Worm (Caenorhabditis elegans) whole organism, L4 larva: ENCODE results near the gene cpi-2.

Experiments used
- D1046.2 ChIP-seq: fragments of 200-800 bp; sonication (Bioruptor generic); IDR thresholded peaks from 2 replicates; pipeline ENCODE4 v1.3.6; 2022; ENCODE audit warnings: missing genetic modification characterization, missing compliant biosample characterization
- F10B5.3 ChIP-seq: sonication (generic microtip); optimal IDR thresholded peaks from 2 replicates; lab custom pipeline; 2016; ENCODE audit warnings: mild to moderate bottlenecking, missing genetic modification characterization, missing compliant biosample characterization
- F26F4.8 ChIP-seq: fragments of 200-800 bp; sonication (Bioruptor generic); conservative IDR thresholded peaks from 2 replicates; pipeline ENCODE4 v1.3.6; 2022; ENCODE audit warnings: missing genetic modification characterization, missing compliant biosample characterization
- F37D6.2 ChIP-seq: sonication (generic microtip); optimal IDR thresholded peaks from 2 replicates; lab custom pipeline; 2016; ENCODE audit warnings: mild to moderate bottlenecking, missing genetic modification characterization, missing compliant biosample characterization
- T20F7.1 ChIP-seq: fragments of 200-800 bp; sonication (Bioruptor generic); optimal IDR thresholded peaks from 2 replicates; lab custom pipeline; 2018; ENCODE audit warnings: mild to moderate bottlenecking, missing genetic modification characterization, missing compliant biosample characterization
- T26A8.4 ChIP-seq: fragments of 200-800 bp; sonication (Bioruptor generic); IDR thresholded peaks from 2 replicates; pipeline ENCODE4 v1.3.6; 2022; ENCODE audit warnings: missing genetic modification characterization, missing compliant biosample characterization
- Y48G9A.11 ChIP-seq: fragments of 200-800 bp; sonication (Bioruptor generic); IDR thresholded peaks from 2 replicates; pipeline ENCODE4 v1.3.6; 2022; ENCODE audit warnings: missing genetic modification reagents, missing genetic modification characterization, missing compliant biosample characterization
- Y75B8A.6 ChIP-seq: fragments of 200-800 bp; sonication (Bioruptor generic); IDR thresholded peaks from 2 replicates; pipeline ENCODE4 v1.3.6; 2022; ENCODE audit warnings: missing genetic modification reagents, missing genetic modification characterization, missing compliant biosample characterization
- ZK337.2 ChIP-seq: fragments of 200-800 bp; sonication (Bioruptor generic); IDR thresholded peaks from 2 replicates; pipeline ENCODE4 v1.3.6; 2022; ENCODE audit warnings: missing genetic modification reagents, missing genetic modification characterization, missing compliant biosample characterization
- aly-2 ChIP-seq: sonication (generic microtip); optimal IDR thresholded peaks from 2 replicates; lab custom pipeline; 2018; ENCODE audit warnings: missing biosample characterization, missing genetic modification characterization
- ceh-20 ChIP-seq: fragments of 200-800 bp; sonication (Bioruptor generic); IDR thresholded peaks from 2 replicates; pipeline ENCODE4 v1.3.6; 2022; ENCODE audit warnings: missing genetic modification reagents, missing genetic modification characterization, missing compliant biosample characterization
- dmd-6 ChIP-seq: fragments of 200-800 bp; sonication (Bioruptor generic); IDR thresholded peaks from 2 replicates; pipeline ENCODE4 v1.3.6; 2022; ENCODE audit warnings: missing genetic modification reagents, missing genetic modification characterization, missing compliant biosample characterization
- dmd-9 ChIP-seq: fragments of 200-800 bp; sonication (Bioruptor generic); IDR thresholded peaks from 2 replicates; pipeline ENCODE4 v1.3.6; 2022; ENCODE audit warnings: missing genetic modification reagents, missing genetic modification characterization, missing compliant biosample characterization
- dpl-1 ChIP-seq: fragments of 150-350 bp; optimal IDR thresholded peaks from 2 replicates; lab custom pipeline; 2014; ENCODE audit warnings: missing biosample characterization, missing genetic modification reagents, missing genetic modification characterization
- egl-43 ChIP-seq: fragments of 200-800 bp; sonication (Bioruptor generic); IDR thresholded peaks from 2 replicates; pipeline ENCODE4 v1.3.6; 2022; ENCODE audit warnings: missing genetic modification reagents, missing genetic modification characterization, missing compliant biosample characterization
- fkh-10 ChIP-seq: fragments of 150-350 bp; optimal IDR thresholded peaks from 2 replicates; lab custom pipeline; 2014; ENCODE audit warnings: missing biosample characterization, missing genetic modification reagents, missing genetic modification characterization
- hlh-11 ChIP-seq: fragments of 200-800 bp; sonication (Bioruptor generic); optimal IDR thresholded peaks from 2 replicates; lab custom pipeline; 2018; ENCODE audit warnings: mild to moderate bottlenecking, missing genetic modification characterization, missing compliant biosample characterization
- hlh-30 ChIP-seq: sonication (generic microtip); optimal IDR thresholded peaks from 2 replicates; lab custom pipeline; 2017; ENCODE audit warnings: antibody characterized with exemption, mild to moderate bottlenecking, missing genetic modification characterization, missing compliant biosample characterization; ENCODE audit not compliant: insufficient read depth
- hmg-1.1 ChIP-seq: fragments of 200-800 bp; sonication (Bioruptor generic); IDR thresholded peaks from 2 replicates; pipeline ENCODE4 v1.3.6; 2022; ENCODE audit warnings: missing genetic modification reagents, missing genetic modification characterization, missing compliant biosample characterization
- lin-1 ChIP-seq: fragments of 200-800 bp; sonication (Bioruptor generic); IDR thresholded peaks from 2 replicates; pipeline ENCODE4 v1.3.6; 2022; ENCODE audit warnings: missing genetic modification reagents, missing genetic modification characterization, missing compliant biosample characterization
- lsy-2 ChIP-seq, 2 experiments: fragments of 150-350 bp in 1 of 2; sonication (generic microtip) in 1 of 2; optimal IDR thresholded peaks; 2 replicates each; lab custom pipeline; 2014 to 2017; ENCODE audit warnings: missing biosample characterization in 2 of 2, missing genetic modification characterization in 2 of 2
- madf-9 ChIP-seq: fragments of 200-800 bp; sonication (Bioruptor generic); conservative IDR thresholded peaks from 2 replicates; pipeline ENCODE4 v1.3.6; 2022; ENCODE audit warnings: missing genetic modification reagents, missing genetic modification characterization, missing compliant biosample characterization
- mdl-1 ChIP-seq, 2 experiments: fragments of 150-350 bp in 1 of 2; sonication (generic microtip) in 1 of 2; optimal IDR thresholded peaks; 2 replicates each; lab custom pipeline; 2014 to 2017; ENCODE audit warnings: missing biosample characterization in 2 of 2, missing genetic modification characterization in 2 of 2
- mdt-29 ChIP-seq: fragments of 200-800 bp; sonication (Bioruptor generic); IDR thresholded peaks from 2 replicates; pipeline ENCODE4 v1.3.6; 2022; ENCODE audit warnings: missing genetic modification reagents, missing genetic modification characterization, missing compliant biosample characterization
- mep-1 ChIP-seq: fragments of 150-350 bp; sonication (generic microtip); optimal IDR thresholded peaks from 3 replicates; lab custom pipeline; 2014; ENCODE audit warnings: missing biosample characterization, missing genetic modification characterization
- mes-2 ChIP-seq: sonication (generic microtip); optimal IDR thresholded peaks from 2 replicates; lab custom pipeline; 2016; ENCODE audit warnings: missing genotype, mild to moderate bottlenecking, missing genetic modification characterization, missing compliant biosample characterization; ENCODE audit not compliant: poor library complexity, severe bottlenecking
- nhr-10 ChIP-seq: fragments of 150-350 bp; optimal IDR thresholded peaks from 2 replicates; lab custom pipeline; 2014; ENCODE audit warnings: missing biosample characterization, missing genetic modification characterization
- nhr-102 ChIP-seq: sonication (generic microtip); optimal IDR thresholded peaks from 2 replicates; lab custom pipeline; 2016; ENCODE audit warnings: mild to moderate bottlenecking, missing genetic modification characterization, moderate library complexity, missing compliant biosample characterization
- nhr-11 ChIP-seq: fragments of 150-350 bp; optimal IDR thresholded peaks from 2 replicates; lab custom pipeline; 2014; ENCODE audit warnings: missing biosample characterization, missing genetic modification characterization
- nhr-28 ChIP-seq: fragments of 150-350 bp; optimal IDR thresholded peaks from 2 replicates; lab custom pipeline; 2014; ENCODE audit warnings: missing biosample characterization, missing genetic modification characterization
- nhr-48 ChIP-seq: sonication (generic microtip); optimal IDR thresholded peaks from 2 replicates; lab custom pipeline; 2016; ENCODE audit warnings: mild to moderate bottlenecking, missing genetic modification characterization, missing compliant biosample characterization
- nhr-77 ChIP-seq: fragments of 150-350 bp; optimal IDR thresholded peaks from 2 replicates; lab custom pipeline; 2014; ENCODE audit warnings: missing biosample characterization, missing genetic modification characterization
- pha-4 ChIP-seq, 2 experiments: fragments of 150-350 bp in 1 of 2; fragments of 200-800 bp in 1 of 2; sonication (Bioruptor generic) in 1 of 2; IDR thresholded peaks in 1 of 2; optimal IDR thresholded peaks in 1 of 2; 2 replicates each; pipeline versions ENCODE4 v1.3.6 to Lab custom; 2014 to 2022; ENCODE audit warnings: missing genetic modification characterization in 2 of 2, missing genetic modification reagents in 2 of 2, missing biosample characterization in 1 of 2, missing compliant biosample characterization in 1 of 2
- php-3 ChIP-seq: fragments of 200-800 bp; sonication (Bioruptor generic); IDR thresholded peaks from 2 replicates; pipeline ENCODE4 v1.3.6; 2022; ENCODE audit warnings: missing genetic modification reagents, missing genetic modification characterization, missing compliant biosample characterization
- pqm-1 ChIP-seq: sonication (generic microtip); optimal IDR thresholded peaks from 2 replicates; lab custom pipeline; 2017; ENCODE audit warnings: missing biosample characterization, missing genetic modification characterization
- rbr-2 ChIP-seq: sonication (generic microtip); optimal IDR thresholded peaks from 2 replicates; lab custom pipeline; 2016; ENCODE audit warnings: missing genotype, missing genetic modification characterization, missing compliant biosample characterization
- set-16 ChIP-seq: fragments of 200-800 bp; sonication (Bioruptor generic); IDR thresholded peaks from 2 replicates; pipeline ENCODE4 v1.3.6; 2022; ENCODE audit warnings: missing genetic modification reagents, missing genetic modification characterization, missing compliant biosample characterization
- snpc-4 ChIP-seq: fragments of 150-350 bp; optimal IDR thresholded peaks from 2 replicates; lab custom pipeline; 2014; ENCODE audit warnings: missing biosample characterization, missing genetic modification characterization
- spr-1 ChIP-seq: sonication (generic microtip); optimal IDR thresholded peaks from 2 replicates; lab custom pipeline; 2016; ENCODE audit warnings: mild to moderate bottlenecking, missing genetic modification characterization, missing compliant biosample characterization
- zag-1 ChIP-seq: fragments of 150-350 bp; optimal IDR thresholded peaks from 2 replicates; lab custom pipeline; 2014; ENCODE audit warnings: missing biosample characterization, missing genetic modification characterization
- zfp-3 ChIP-seq: fragments of 200-800 bp; sonication (Bioruptor generic); conservative IDR thresholded peaks from 2 replicates; pipeline ENCODE4 v1.3.6; 2022; ENCODE audit warnings: missing genetic modification reagents, missing genetic modification characterization, missing compliant biosample characterization
- zip-2 ChIP-seq: fragments of 150-350 bp; optimal IDR thresholded peaks from 2 replicates; lab custom pipeline; 2014; ENCODE audit warnings: missing biosample characterization, missing genetic modification characterization
- ztf-11 ChIP-seq: fragments of 150-350 bp; optimal IDR thresholded peaks from 2 replicates; lab custom pipeline; 2014; ENCODE audit warnings: missing biosample characterization, missing genetic modification characterization
- ztf-7 ChIP-seq: fragments of 150-350 bp; optimal IDR thresholded peaks from 2 replicates; lab custom pipeline; 2014; ENCODE audit warnings: missing biosample characterization, missing genetic modification characterization

The cpi-2 gene

DNA sequence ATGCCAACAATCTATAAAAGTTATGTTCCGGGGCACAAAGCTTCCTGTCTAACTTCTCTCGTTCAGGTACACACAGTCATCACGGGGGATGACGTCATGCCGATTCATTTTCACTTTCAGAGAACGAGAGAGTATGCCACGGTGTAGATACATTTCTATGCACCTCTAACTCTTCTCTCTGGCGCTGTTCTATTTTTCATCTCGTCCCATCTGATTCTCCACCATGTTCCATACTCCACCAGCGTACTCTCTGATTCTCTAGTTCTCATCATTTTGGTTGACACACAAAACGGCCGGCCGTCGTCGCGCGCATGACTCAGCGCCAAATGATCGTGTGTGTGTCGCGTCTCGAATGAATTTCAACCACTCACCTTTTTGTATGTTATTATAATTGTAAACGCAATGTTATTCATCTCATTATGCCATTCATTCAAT, 43.5 kb upstream of the cpi-2 start (continued):
- TF ChIP-seq dpl-1 (peak; percentile 67), hmg-1.1 (GFP tag; lab: Robert Waterston, UW) (peak; percentile 95), hlh-11 (tag; lab: Kevin White, UChicago) (peak; percentile 100), aly-2 (no peak), lsy-2 (tag; optimal IDR thresholded peaks at IDR 0.05; lab: Kevin White, UChicago) (peak; percentile 65 to 91), mdl-1 (tag; optimal IDR thresholded peaks at IDR 0.05; lab: Kevin White, UChicago) (peak; percentile 67 to 96), ZK337.2 (no peak), spr-1 (peak; percentile 91), F37D6.2 (peak; percentile 42), snpc-4 (tag; lab: Kevin White, UChicago) (no peak), T26A8.4 (GFP tag; lab: Robert Waterston, UW) (peak; percentile 93), Y75B8A.6 (GFP tag; lab: Robert Waterston, UW) (no peak), ztf-11 (tag; lab: Kevin White, UChicago) (no peak), hlh-30 (peak; percentile 97), zag-1 (tag; lab: Kevin White, UChicago) (no peak), set-16 (peak; percentile 68), mep-1 (tag; lab: Kevin White, UChicago) (peak; percentile 93), php-3 (GFP tag; lab: Robert Waterston, UW) (peak; percentile 97), mdt-29 (GFP tag; lab: Robert Waterston, UW) (peak; percentile 86), madf-9 (peak; percentile 57), dmd-6 (GFP tag; lab: Robert Waterston, UW) (peak; percentile 99), ceh-20 (peak; percentile 92), lin-1 (GFP tag; lab: Robert Waterston, UW) (peak; percentile 97), T20F7.1 (GFP tag; lab: Kevin White, UChicago) (peak; percentile 89), ztf-7 (tag; lab: Kevin White, UChicago) (peak; percentile 86), F26F4.8 (GFP tag; lab: Robert Waterston, UW) (no peak), zfp-3 (GFP tag; lab: Robert Waterston, UW) (peak; percentile 84), fkh-10 (peak; percentile 80), mes-2 (peak; percentile 74), nhr-11 (tag; lab: Kevin White, UChicago) (peak; percentile 92), nhr-28 (tag; lab: Kevin White, UChicago) (peak; percentile 98), nhr-77 (tag; lab: Kevin White, UChicago) (peak; percentile 86), Y48G9A.11 (no peak), egl-43 (GFP tag; lab: Robert Waterston, UW) (peak; percentile 83), rbr-2 (peak; percentile 91), nhr-10 (tag; lab: Kevin White, UChicago) (peak; percentile 97), F10B5.3 (tag; lab: Kevin White, UChicago) (peak; percentile 51), D1046.2 (GFP tag; lab: Robert Waterston, UW) (0 out of 2 replicates have a peak, but pooled peaks have one; percentile 18), pha-4 (GFP tag; IDR thresholded peaks at IDR 0.05; lab: Robert Waterston, UW) (peak; percentile 94), pha-4 (tag; optimal IDR thresholded peaks at IDR 0.05; lab: Kevin White, UChicago) (peak; percentile 90), nhr-102 (tag; lab: Kevin White, UChicago) (peak; percentile 96), zip-2 (tag; lab: Kevin White, UChicago) (peak; percentile 30), nhr-48 (peak; percentile 98), pqm-1 (peak; percentile 62), dmd-9 (peak; percentile 64; the same call in 1 of the 2 replicates)
